Fruit fly (Drosophila melanogaster) whole organism, wandering third instar larva: Measurements from ENCODE around the gene Hsc70-3.
A peak's percentile ranks its signal among the peaks of the same experiment; 100 is the strongest.

Experiments
- Abd-B ChIP-seq: fragments of >200 bp; optimal IDR thresholded peaks from 2 replicates; lab custom pipeline; 2017; ENCODE audit warnings: missing biosample characterization, missing genetic modification characterization
- CG32264 ChIP-seq: fragments of 200-800 bp; sonication (Bioruptor generic); optimal IDR thresholded peaks from 2 replicates; lab custom pipeline; 2016; ENCODE audit warnings: missing biosample characterization, missing genetic modification characterization
- CG9705 ChIP-seq: fragments of 200-800 bp; sonication (Bioruptor generic); optimal IDR thresholded peaks from 2 replicates; lab custom pipeline; 2018; ENCODE audit warnings: missing biosample characterization, mild to moderate bottlenecking, missing genetic modification characterization
- CrebA ChIP-seq: fragments of 200-800 bp; sonication (Bioruptor generic); optimal IDR thresholded peaks from 2 replicates; lab custom pipeline; 2016; ENCODE audit warnings: missing biosample characterization, mild to moderate bottlenecking, missing genetic modification characterization, borderline replicate concordance
- Dfd ChIP-seq: fragments of >200 bp; optimal IDR thresholded peaks from 2 replicates; lab custom pipeline; 2017; ENCODE audit warnings: missing biosample characterization, missing genetic modification characterization
- Dif ChIP-seq: fragments of 200-275, 200-300 bp; sonication (Bioruptor generic); optimal IDR thresholded peaks from 2 replicates; lab custom pipeline; 2018; ENCODE audit warnings: missing biosample characterization, missing genetic modification characterization; ENCODE audit not compliant: partially characterized antibody
- GATAd ChIP-seq: sonication (Bioruptor generic); optimal IDR thresholded peaks from 2 replicates; lab custom pipeline; 2016; ENCODE audit warnings: missing biosample characterization, missing genetic modification characterization
- HLH106 ChIP-seq: fragments of 200-800 bp; optimal IDR thresholded peaks from 3 replicates; lab custom pipeline; 2019; ENCODE audit warnings: missing biosample characterization, mild to moderate bottlenecking, missing genetic modification characterization, moderate library complexity
- Hnf4 ChIP-seq: fragments of 200-800 bp; sonication (Bioruptor generic); optimal IDR thresholded peaks from 2 replicates; lab custom pipeline; 2016; ENCODE audit warnings: missing biosample characterization, mild to moderate bottlenecking, missing genetic modification characterization
- Hr78 ChIP-seq: fragments of >200 bp; optimal IDR thresholded peaks from 2 replicates; lab custom pipeline; 2017; ENCODE audit warnings: missing biosample characterization, missing genetic modification characterization
- Hr83 ChIP-seq: fragments of 200-300 bp; sonication (Bioruptor generic); optimal IDR thresholded peaks from 2 replicates; lab custom pipeline; 2016; ENCODE audit warnings: missing biosample characterization, mild to moderate bottlenecking, missing genetic modification characterization, moderate library complexity; ENCODE audit not compliant: poor library complexity, severe bottlenecking
- Jra ChIP-seq: sonication (Bioruptor generic); optimal IDR thresholded peaks from 2 replicates; lab custom pipeline; 2016; ENCODE audit warnings: missing biosample characterization, missing genetic modification characterization
- Mio ChIP-seq: sonication (Bioruptor generic); optimal IDR thresholded peaks from 2 replicates; lab custom pipeline; 2016; ENCODE audit warnings: missing biosample characterization, missing genetic modification characterization
- Myc ChIP-seq: fragments of >200 bp; optimal IDR thresholded peaks from 2 replicates; lab custom pipeline; 2017
- N ChIP-seq: fragments of >200 bp; optimal IDR thresholded peaks from 2 replicates; lab custom pipeline; 2018; ENCODE audit warnings: missing biosample characterization, missing external identifiers, missing genetic modification characterization
- OdsH ChIP-seq: fragments of 200-800 bp; sonication (Bioruptor generic); optimal IDR thresholded peaks from 2 replicates; lab custom pipeline; 2016; ENCODE audit warnings: missing biosample characterization, mild to moderate bottlenecking, missing genetic modification characterization
- Rel ChIP-seq, 2 experiments: fragments of 200-800 bp; sonication (Bioruptor generic) in 1 of 2; optimal IDR thresholded peaks; 2 replicates in 1 of 2; 3 replicates in 1 of 2; lab custom pipeline; 2016 to 2019; ENCODE audit warnings: mild to moderate bottlenecking in 2 of 2, missing biosample characterization in 2 of 2, missing genetic modification characterization in 2 of 2, moderate library complexity in 1 of 2
- Sp1 ChIP-seq: fragments of 200-800 bp; sonication (Bioruptor generic); optimal IDR thresholded peaks from 3 replicates; lab custom pipeline; 2019; ENCODE audit warnings: missing biosample characterization, mild to moderate bottlenecking, missing genetic modification characterization, moderate library complexity
- Vsx2 ChIP-seq: fragments of 200-300, 225-300 bp; sonication (Bioruptor generic); optimal IDR thresholded peaks from 2 replicates; lab custom pipeline; 2018; ENCODE audit warnings: missing biosample characterization, missing genetic modification characterization; ENCODE audit not compliant: partially characterized antibody
- br ChIP-seq: fragments of 200-800 bp; sonication (Bioruptor generic); optimal IDR thresholded peaks from 2 replicates; lab custom pipeline; 2016; ENCODE audit warnings: missing biosample characterization, missing genetic modification characterization
- brk ChIP-seq: fragments of 200-800 bp; sonication (Bioruptor generic); optimal IDR thresholded peaks from 2 replicates; lab custom pipeline; 2016; ENCODE audit warnings: missing biosample characterization, mild to moderate bottlenecking, missing genetic modification characterization
- dl ChIP-seq, 2 experiments: fragments of 175-275, 200-275 bp in 1 of 2; fragments of 200-275 bp in 1 of 2; sonication (Bioruptor generic); optimal IDR thresholded peaks; lab custom pipeline; 2018; ENCODE audit warnings: mild to moderate bottlenecking in 2 of 2, missing biosample characterization in 2 of 2, missing genetic modification characterization in 2 of 2, moderate library complexity in 2 of 2; ENCODE audit not compliant: partially characterized antibody in 2 of 2, insufficient read depth in 1 of 2
- dmrt93B ChIP-seq: fragments of 200-800 bp; sonication (Bioruptor generic); optimal IDR thresholded peaks from 2 replicates; lab custom pipeline; 2018; ENCODE audit warnings: missing biosample characterization, mild to moderate bottlenecking, missing genetic modification characterization
- dsf ChIP-seq: sonication (Bioruptor generic); optimal IDR thresholded peaks from 2 replicates; lab custom pipeline; 2016; ENCODE audit warnings: missing biosample characterization, missing genetic modification characterization, borderline replicate concordance
- ey ChIP-seq: fragments of 200-800 bp; sonication (Bioruptor generic); optimal IDR thresholded peaks from 2 replicates; lab custom pipeline; 2016; ENCODE audit warnings: missing biosample characterization, missing genetic modification characterization
- foxo ChIP-seq, 2 experiments: fragments of 200-800 bp; sonication (Bioruptor generic); optimal IDR thresholded peaks; 2 replicates in 1 of 2; 3 replicates in 1 of 2; lab custom pipeline; 2016 to 2017; ENCODE audit warnings: missing biosample characterization in 2 of 2, missing genetic modification characterization in 2 of 2
- fru ChIP-seq: fragments of 200-800 bp; sonication (Bioruptor generic); optimal IDR thresholded peaks from 3 replicates; lab custom pipeline; 2016; ENCODE audit warnings: missing biosample characterization, mild to moderate bottlenecking, missing genetic modification characterization
- h ChIP-seq: fragments of 200-800 bp; sonication (Bioruptor generic); optimal IDR thresholded peaks from 3 replicates; lab custom pipeline; 2016; ENCODE audit warnings: missing biosample characterization, mild to moderate bottlenecking, missing genetic modification characterization
- jim ChIP-seq: fragments of 175-275, 200-325 bp; sonication (Bioruptor generic); optimal IDR thresholded peaks from 2 replicates; lab custom pipeline; 2016; ENCODE audit warnings: missing biosample characterization, mild to moderate bottlenecking, missing genetic modification characterization
- lola ChIP-seq: fragments of >200 bp; optimal IDR thresholded peaks from 2 replicates; lab custom pipeline; 2017; ENCODE audit warnings: missing biosample characterization, missing genetic modification characterization
- pan ChIP-seq: fragments of >200 bp; optimal IDR thresholded peaks from 2 replicates; lab custom pipeline; 2017
- psq ChIP-seq: fragments of 200-800 bp; sonication (Bioruptor generic); optimal IDR thresholded peaks from 3 replicates; lab custom pipeline; 2017; ENCODE audit warnings: missing biosample characterization, mild to moderate bottlenecking, missing genetic modification characterization, moderate library complexity
- rgr ChIP-seq: fragments of 200-800 bp; sonication (Bioruptor generic); optimal IDR thresholded peaks from 3 replicates; lab custom pipeline; 2016; ENCODE audit warnings: missing biosample characterization, mild to moderate bottlenecking, missing genetic modification characterization
- sage ChIP-seq: fragments of 200-800 bp; sonication (Bioruptor generic); optimal IDR thresholded peaks from 2 replicates; lab custom pipeline; 2016; ENCODE audit warnings: missing biosample characterization, mild to moderate bottlenecking, missing genetic modification characterization
- sv ChIP-seq: fragments of 200-800 bp; sonication (Bioruptor generic); optimal IDR thresholded peaks from 3 replicates; lab custom pipeline; 2016; ENCODE audit warnings: missing biosample characterization, missing genetic modification characterization
- tai ChIP-seq: sonication (Bioruptor generic); optimal IDR thresholded peaks from 2 replicates; lab custom pipeline; 2016; ENCODE audit warnings: missing biosample characterization, missing genetic modification characterization
- usp ChIP-seq: fragments of >200 bp; optimal IDR thresholded peaks from 2 replicates; lab custom pipeline; 2017; ENCODE audit warnings: missing biosample characterization, missing genetic modification characterization
- woc ChIP-seq: sonication (Bioruptor generic); optimal IDR thresholded peaks from 2 replicates; lab custom pipeline; 2016; ENCODE audit warnings: missing biosample characterization, mild to moderate bottlenecking, missing genetic modification characterization

Gene Hsc70-3

DNA sequence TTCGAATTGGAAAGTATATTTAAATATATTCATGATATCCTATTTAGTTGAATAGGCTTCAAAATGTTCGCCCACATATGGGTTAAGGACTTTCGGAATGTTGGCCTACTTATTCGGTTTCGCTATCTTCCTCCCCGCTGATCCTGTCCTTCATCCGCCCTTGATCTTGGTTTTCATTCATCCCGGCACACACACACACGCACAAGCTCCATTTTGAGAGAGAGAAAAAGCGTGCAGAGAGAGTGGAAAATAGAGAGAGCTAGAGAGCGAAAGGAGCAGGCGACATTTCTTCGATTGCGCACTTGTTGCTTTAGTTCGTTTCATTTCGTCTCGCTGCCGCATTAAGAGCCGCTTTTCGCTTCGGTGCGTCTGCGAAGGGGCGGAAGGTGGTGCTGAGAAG is 19.8 kb downstream of the Hsc70-3 start, which contains the start of gene Karl:
Gene Karl, plus strand, starts transcription at position 301 of the 400 bp plus-strand sequence.
- TF ChIP-seq GATAd (GFP tag; lab: Kevin White, UChicago) = no peak
- TF ChIP-seq woc (GFP tag; lab: Kevin White, UChicago) = no peak
- no peak for TF ChIP-seq ey (GFP tag; lab: Kevin White, UChicago)

DNA sequence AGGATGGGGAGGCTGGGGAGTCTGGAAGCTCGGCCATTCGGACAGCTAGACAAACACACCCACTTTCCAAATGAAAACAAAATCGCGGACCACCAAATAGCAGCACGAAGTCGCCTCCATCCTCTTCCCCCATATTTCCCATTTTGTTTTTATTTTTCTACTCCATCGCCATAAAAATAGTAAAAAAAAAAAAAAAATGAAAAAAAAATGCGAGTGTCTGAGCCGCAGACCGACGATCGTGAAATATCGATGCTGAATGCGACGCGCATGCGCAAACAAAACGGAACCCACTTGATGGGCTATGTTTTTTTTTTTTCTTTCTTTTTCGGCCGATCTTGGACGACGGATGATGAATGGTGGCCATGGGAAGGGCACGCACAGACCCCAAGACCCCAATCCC is 21.9 kb downstream of the Hsc70-3 start:
- TF ChIP-seq dmrt93B (GFP tag; lab: Kevin White, UChicago) = no peak
- TF ChIP-seq usp (GFP tag; lab: Kevin White, UChicago) = no peak
- no peak for TF ChIP-seq sage (GFP tag; lab: Kevin White, UChicago)
- no peak for TF ChIP-seq brk
- no peak for TF ChIP-seq CG9705 (GFP tag; lab: Kevin White, UChicago)
- no peak for TF ChIP-seq sv (GFP tag; lab: Kevin White, UChicago)
- no peak for TF ChIP-seq Vsx2 (GFP tag; lab: Kevin White, UChicago)
- no peak for TF ChIP-seq Rel (GFP tag; optimal IDR thresholded peaks at IDR 0.05; lab: Kevin White, UChicago)
- no peak for TF ChIP-seq Rel (tag; optimal IDR thresholded peaks at IDR 0.05; lab: Kevin White, UChicago)
- no peak for TF ChIP-seq CrebA
- TF ChIP-seq Dfd (GFP tag; lab: Kevin White, UChicago) = no peak
- TF ChIP-seq fru (GFP tag; lab: Kevin White, UChicago) = no peak
- TF ChIP-seq tai (GFP tag; lab: Kevin White, UChicago) = no peak
- TF ChIP-seq ey (GFP tag; lab: Kevin White, UChicago) = no peak
- TF ChIP-seq Hr78 (GFP tag; lab: Kevin White, UChicago) = no peak
- TF ChIP-seq dl (GFP tag; optimal IDR thresholded peaks at IDR 0.05; lab: Kevin White, UChicago; ENCODE audit: insufficient read depth in 1 of 2, partially characterized antibody in 2 of 2) = no peak
- no peak for TF ChIP-seq lola (GFP tag; lab: Kevin White, UChicago)
- TF ChIP-seq Sp1 (GFP tag; lab: Kevin White, UChicago) = no peak
- TF ChIP-seq Mio (GFP tag; lab: Kevin White, UChicago) = no peak
- TF ChIP-seq Hnf4 (GFP tag; lab: Kevin White, UChicago) = no peak
- TF ChIP-seq br (GFP tag; lab: Kevin White, UChicago) = no peak

dm6 chrX:11778734-11779220 is 28.1 kb downstream of the Hsc70-3 start, which contains the start of gene dy:
Gene dy (minus strand): TSS chrX:11778784.
- TF ChIP-seq Dfd (GFP tag; lab: Kevin White, UChicago) (peak; percentile 84), OdsH (no peak)

DNA sequence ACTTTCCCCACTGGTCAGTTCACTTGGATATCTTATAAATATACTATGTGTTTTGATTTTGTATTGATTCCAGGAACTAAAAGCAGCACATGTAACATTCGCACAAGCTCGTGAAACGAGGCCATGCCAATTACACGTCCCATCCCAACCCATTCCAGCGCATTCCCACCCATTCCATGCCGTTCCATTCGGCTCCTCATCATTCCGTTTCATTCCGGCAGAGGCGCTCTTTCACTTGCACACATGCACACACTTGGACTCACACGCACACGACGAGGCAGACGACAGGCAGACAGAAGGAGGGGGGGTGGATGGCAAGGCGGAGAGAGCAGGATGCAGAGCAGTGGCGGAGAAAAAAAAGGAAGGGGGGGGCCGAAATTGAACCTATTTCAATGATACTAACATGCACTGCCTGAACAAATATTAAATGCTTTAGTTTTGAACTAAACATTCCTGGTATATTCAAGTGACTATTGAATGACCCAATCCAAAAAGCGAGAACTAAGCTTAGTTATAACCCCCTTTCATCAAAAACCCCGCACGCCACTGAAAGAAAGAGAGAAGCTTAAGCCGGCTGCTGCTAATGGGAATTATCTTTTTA is 30.8 kb downstream of the Hsc70-3 start:
- peak; percentile 63 for TF ChIP-seq CG32264 (GFP tag; lab: Kevin White, UChicago)
- no peak for TF ChIP-seq jim (GFP tag; lab: Kevin White, UChicago)
- TF ChIP-seq usp (GFP tag; lab: Kevin White, UChicago) = no peak
- TF ChIP-seq rgr (GFP tag; lab: Kevin White, UChicago) = peak; percentile 93
- TF ChIP-seq Hr83 (GFP tag; lab: Kevin White, UChicago) = no peak
- TF ChIP-seq sv (GFP tag; lab: Kevin White, UChicago) = no peak
- no peak for TF ChIP-seq Hr78 (GFP tag; lab: Kevin White, UChicago)
- peak; percentile 96 for TF ChIP-seq HLH106 (tag; lab: Kevin White, UChicago)
- peak; percentile 35 for TF ChIP-seq Rel (GFP tag; optimal IDR thresholded peaks at IDR 0.05; lab: Kevin White, UChicago)
- peak; percentile 80 for TF ChIP-seq Rel (tag; optimal IDR thresholded peaks at IDR 0.05; lab: Kevin White, UChicago)
- no peak for TF ChIP-seq CrebA
- TF ChIP-seq foxo (GFP tag; optimal IDR thresholded peaks at IDR 0.05; lab: Kevin White, UChicago) = peak in 1 of 2 experiments; percentile 96
- TF ChIP-seq dmrt93B (GFP tag; lab: Kevin White, UChicago) = peak; percentile 95
- no peak for TF ChIP-seq Myc (lab: Kevin White, UChicago)
- peak; percentile 91 for TF ChIP-seq br (GFP tag; lab: Kevin White, UChicago)
- peak; percentile 60 for TF ChIP-seq Jra (GFP tag; lab: Kevin White, UChicago)
- TF ChIP-seq Hnf4 (GFP tag; lab: Kevin White, UChicago) = peak; percentile 81
- no peak for TF ChIP-seq Mio (GFP tag; lab: Kevin White, UChicago)
- no peak for TF ChIP-seq dl (GFP tag; optimal IDR thresholded peaks at IDR 0.05; lab: Kevin White, UChicago; ENCODE audit: insufficient read depth in 1 of 2, partially characterized antibody in 2 of 2)
- peak; percentile 65 for TF ChIP-seq sage (GFP tag; lab: Kevin White, UChicago)
- no peak for TF ChIP-seq tai (GFP tag; lab: Kevin White, UChicago)
- TF ChIP-seq woc (GFP tag; lab: Kevin White, UChicago) = peak; percentile 84
- peak; percentile 88 for TF ChIP-seq psq (GFP tag; lab: Kevin White, UChicago)
- TF ChIP-seq pan = no peak
- peak; percentile 95 for TF ChIP-seq Sp1 (GFP tag; lab: Kevin White, UChicago)
- TF ChIP-seq dsf (GFP tag; lab: Kevin White, UChicago) = peak; percentile 30
- TF ChIP-seq N (GFP tag; lab: Kevin White, UChicago) = no peak
- TF ChIP-seq h (GFP tag; lab: Kevin White, UChicago) = peak; percentile 94
- TF ChIP-seq CG9705 (GFP tag; lab: Kevin White, UChicago) = peak; percentile 93
- TF ChIP-seq fru (GFP tag; lab: Kevin White, UChicago) = peak; percentile 95
- TF ChIP-seq ey (GFP tag; lab: Kevin White, UChicago) = peak; percentile 93
- TF ChIP-seq OdsH = peak; percentile 93
- TF ChIP-seq Vsx2 (GFP tag; lab: Kevin White, UChicago) = no peak
- no peak for TF ChIP-seq Abd-B
- TF ChIP-seq brk = peak; percentile 43
- no peak for TF ChIP-seq lola (GFP tag; lab: Kevin White, UChicago)
- TF ChIP-seq Dif (GFP tag; lab: Kevin White, UChicago) = no peak
- TF ChIP-seq Dfd (GFP tag; lab: Kevin White, UChicago) = no peak
